Worm (Caenorhabditis elegans) whole organism, early embryonic: Measurements from ENCODE around the gene hpo-8.

ENCODE experiments used
- ama-1 ChIP-seq: fragments of 150-350 bp; optimal IDR thresholded peaks from 2 replicates; lab custom pipeline; 2014
- ceh-36 ChIP-seq: sonication (generic microtip); optimal IDR thresholded peaks from 2 replicates; lab custom pipeline; 2016; ENCODE audit warnings: missing genetic modification characterization, inconsistent platforms, missing compliant biosample characterization
- ets-7 ChIP-seq: sonication (generic microtip); optimal IDR thresholded peaks from 2 replicates; lab custom pipeline; 2016; ENCODE audit warnings: missing genotype, missing genetic modification characterization, missing compliant biosample characterization
- hmbx-1 ChIP-seq: sonication (generic microtip); optimal IDR thresholded peaks from 2 replicates; lab custom pipeline; 2016; ENCODE audit warnings: mild to moderate bottlenecking, missing genetic modification characterization, missing compliant biosample characterization
- tra-4 ChIP-seq: sonication (generic microtip); optimal IDR thresholded peaks from 2 replicates; lab custom pipeline; 2017; ENCODE audit warnings: missing genetic modification characterization, missing compliant biosample characterization

- no peak for TF ChIP-seq ama-1
- no peak for TF ChIP-seq hmbx-1
- TF ChIP-seq ets-7: no peak
- no peak for TF ChIP-seq tra-4 (tag; lab: Kevin White, UChicago)
- no peak for TF ChIP-seq ceh-36 (tag; lab: Kevin White, UChicago)
Observed at ce11 chrV:6885070-6885469, 46.0 kb downstream of the hpo-8 start.
